Fruit fly (Drosophila melanogaster) whole organism, embryonic: ENCODE measurements around the gene alphaCOP.

Experiments used
- ATbp ChIP-seq: fragments of 200-800 bp; sonication (Bioruptor generic); optimal IDR thresholded peaks from 2 replicates; lab custom pipeline; 2017; ENCODE audit warnings: missing biosample characterization, mild to moderate bottlenecking, missing genetic modification characterization, missing genetic modification reagents
- BtbVII ChIP-seq: fragments of 200-800 bp; sonication (Bioruptor generic); optimal IDR thresholded peaks from 3 replicates; lab custom pipeline; 2017; ENCODE audit warnings: missing biosample characterization, mild to moderate bottlenecking, missing genetic modification characterization
- CG10274 ChIP-seq: fragments of 200-800 bp; sonication (Bioruptor generic); optimal IDR thresholded peaks from 3 replicates; lab custom pipeline; 2017; ENCODE audit warnings: missing biosample characterization, mild to moderate bottlenecking, missing genetic modification characterization
- CG13894 ChIP-seq: fragments of 200-800 bp; sonication (Bioruptor generic); optimal IDR thresholded peaks from 3 replicates; lab custom pipeline; 2018; ENCODE audit warnings: missing biosample characterization, mild to moderate bottlenecking, missing genetic modification characterization, moderate library complexity
- CG14667 ChIP-seq: fragments of 200-800 bp; sonication (Bioruptor generic); IDR thresholded peaks from 2 replicates; pipeline ENCODE4 v1.3.6; 2022; ENCODE audit warnings: missing biosample characterization, missing genetic modification characterization
- CG15073 ChIP-seq: fragments of 200-800 bp; sonication (Bioruptor generic); optimal IDR thresholded peaks from 2 replicates; lab custom pipeline; 2016; ENCODE audit warnings: missing biosample characterization, missing genetic modification characterization
- CG1603 ChIP-seq: fragments of 200-800 bp; sonication (Bioruptor generic); optimal IDR thresholded peaks from 2 replicates; lab custom pipeline; 2019; ENCODE audit warnings: missing biosample characterization, mild to moderate bottlenecking, missing genetic modification characterization, moderate library complexity
- CG17361 ChIP-seq: fragments of 200-800 bp; sonication (Bioruptor generic); IDR thresholded peaks from 3 replicates; pipeline ENCODE4 v1.3.6; 2022; ENCODE audit warnings: missing biosample characterization, missing genetic modification characterization
- CG17829 ChIP-seq: fragments of 200-800 bp; optimal IDR thresholded peaks from 2 replicates; lab custom pipeline; 2019; ENCODE audit warnings: missing biosample characterization, mild to moderate bottlenecking, missing genetic modification characterization, moderate library complexity
- CG1832 ChIP-seq: fragments of 200-800 bp; sonication (Bioruptor generic); optimal IDR thresholded peaks from 2 replicates; lab custom pipeline; 2017; ENCODE audit warnings: missing biosample characterization, mild to moderate bottlenecking, missing genetic modification characterization, inconsistent platforms
- CG30403 ChIP-seq: fragments of 200-800 bp; sonication (Bioruptor generic); optimal IDR thresholded peaks from 3 replicates; lab custom pipeline; 2016; ENCODE audit warnings: missing biosample characterization, missing genetic modification characterization
- CG31388 ChIP-seq: fragments of 200-800 bp; sonication (Bioruptor generic); optimal IDR thresholded peaks from 2 replicates; lab custom pipeline; 2016; ENCODE audit warnings: missing biosample characterization, missing genetic modification characterization
- CG3838 ChIP-seq: fragments of 200-800 bp; sonication (Bioruptor generic); optimal IDR thresholded peaks from 3 replicates; lab custom pipeline; 2016; ENCODE audit warnings: missing biosample characterization, missing genetic modification characterization
- CG5180 ChIP-seq: fragments of 200-800 bp; sonication (Bioruptor generic); optimal IDR thresholded peaks from 3 replicates; lab custom pipeline; 2017; ENCODE audit warnings: missing biosample characterization, missing genetic modification characterization, mild to moderate bottlenecking, moderate library complexity, missing genetic modification reagents
- CG6175 ChIP-seq: fragments of 200-800 bp; sonication (Bioruptor generic); IDR thresholded peaks from 3 replicates; pipeline ENCODE4 v1.3.6; 2022; ENCODE audit warnings: missing biosample characterization, missing genetic modification characterization
- CG7786 ChIP-seq: fragments of 200-800 bp; sonication (Bioruptor generic); optimal IDR thresholded peaks from 2 replicates; lab custom pipeline; 2016; ENCODE audit warnings: missing biosample characterization, missing genetic modification characterization
- CG7963 ChIP-seq: fragments of 200-800 bp; sonication (Bioruptor generic); IDR thresholded peaks from 3 replicates; pipeline ENCODE4 v1.3.6; 2022; ENCODE audit warnings: missing biosample characterization, missing genetic modification characterization; ENCODE audit not compliant: partially characterized antibody
- Camta ChIP-seq: fragments of 200-800 bp; sonication (Bioruptor generic); optimal IDR thresholded peaks from 2 replicates; lab custom pipeline; 2016; ENCODE audit warnings: missing biosample characterization, missing genetic modification characterization
- Eip74EF ChIP-seq, 2 experiments: fragments of 200-800 bp in 1 of 2; fragments of >200 bp in 1 of 2; sonication (Bioruptor generic) in 1 of 2; optimal IDR thresholded peaks; 2 replicates each; lab custom pipeline; 2017 to 2019; ENCODE audit warnings: missing biosample characterization in 2 of 2, missing genetic modification characterization in 2 of 2, mild to moderate bottlenecking in 1 of 2, moderate library complexity in 1 of 2
- Ets65A ChIP-seq: fragments of 200-800 bp; sonication (Bioruptor generic); peaks from one replicate; lab custom pipeline; 2016; ENCODE audit warnings: missing biosample characterization, missing genetic modification characterization
- GATAe ChIP-seq: fragments of 200-800 bp; sonication (Bioruptor generic); conservative IDR thresholded peaks from 2 replicates; pipeline ENCODE4 v1.3.6; 2022; ENCODE audit warnings: missing biosample characterization, missing genetic modification characterization
- Med ChIP-seq: fragments of 200-800 bp; sonication (Bioruptor generic); peaks from one replicate; lab custom pipeline; 2016; ENCODE audit warnings: missing biosample characterization, missing genetic modification characterization, mild to moderate bottlenecking, inconsistent platforms, moderate library complexity
- NC2β ChIP-seq: fragments of 200-800 bp; sonication (Bioruptor generic); optimal IDR thresholded peaks from 2 replicates; lab custom pipeline; 2016; ENCODE audit warnings: missing biosample characterization, missing genetic modification characterization
- Nf-YC ChIP-seq: fragments of 200-800 bp; optimal IDR thresholded peaks from 3 replicates; lab custom pipeline; 2019; ENCODE audit warnings: missing biosample characterization, mild to moderate bottlenecking, missing genetic modification characterization, moderate library complexity
- Oaz ChIP-seq: fragments of 200-800 bp; sonication (Bioruptor generic); IDR thresholded peaks from 2 replicates; pipeline ENCODE4 v1.3.6; 2022; ENCODE audit warnings: missing biosample characterization, missing genetic modification characterization
- Opbp ChIP-seq: fragments of 200-800 bp; sonication (Bioruptor generic); IDR thresholded peaks from 3 replicates; pipeline ENCODE4 v1.3.6; 2022; ENCODE audit warnings: missing biosample characterization, missing genetic modification characterization; ENCODE audit not compliant: partially characterized antibody
- Rx ChIP-seq: fragments of 200-800 bp; sonication (Bioruptor generic); IDR thresholded peaks from 2 replicates; pipeline ENCODE4 v1.3.6; 2022; ENCODE audit warnings: missing biosample characterization, missing genetic modification characterization
- Usf ChIP-seq: fragments of 200-800 bp; sonication (Bioruptor generic); optimal IDR thresholded peaks from 2 replicates; lab custom pipeline; 2017; ENCODE audit warnings: missing genotype, missing biosample characterization, missing genetic modification characterization
- abd-A ChIP-seq: fragments of 200-800 bp; sonication (Bioruptor generic); optimal IDR thresholded peaks from 3 replicates; lab custom pipeline; 2019; ENCODE audit warnings: missing biosample characterization, mild to moderate bottlenecking, missing genetic modification characterization, moderate library complexity
- amos ChIP-seq: fragments of 200-800 bp; sonication (Bioruptor generic); IDR thresholded peaks from 2 replicates; pipeline ENCODE4 v1.3.6; 2022; ENCODE audit warnings: missing biosample characterization, missing genetic modification characterization; ENCODE audit not compliant: partially characterized antibody
- bcd ChIP-seq: fragments of 200-800 bp; sonication (Bioruptor generic); optimal IDR thresholded peaks from 2 replicates; lab custom pipeline; 2017; ENCODE audit warnings: missing biosample characterization, mild to moderate bottlenecking, missing genetic modification characterization
- chm ChIP-seq: fragments of 200-800 bp; sonication (Bioruptor generic); IDR thresholded peaks from 2 replicates; pipeline ENCODE4 v1.3.6; 2022; ENCODE audit warnings: missing biosample characterization, missing genetic modification characterization
- disco-r ChIP-seq: fragments of 200-800 bp; sonication (Bioruptor generic); optimal IDR thresholded peaks from 2 replicates; lab custom pipeline; 2016; ENCODE audit warnings: missing biosample characterization, missing genetic modification characterization
- dmrt99B ChIP-seq: fragments of 200-800 bp; sonication (Bioruptor generic); optimal IDR thresholded peaks from 2 replicates; lab custom pipeline; 2018; ENCODE audit warnings: missing biosample characterization, mild to moderate bottlenecking, missing genetic modification characterization, moderate library complexity
- eve ChIP-seq, 2 experiments: fragments of >200 bp; optimal IDR thresholded peaks; 2 replicates each; lab custom pipeline; 2017; ENCODE audit warnings: missing biosample characterization in 2 of 2, missing genetic modification characterization in 2 of 2
- gcm2 ChIP-seq: fragments of 200-800 bp; sonication (Bioruptor generic); optimal IDR thresholded peaks from 2 replicates; lab custom pipeline; 2016; ENCODE audit warnings: missing biosample characterization, missing genetic modification characterization
- gro ChIP-seq: fragments of 200-800 bp; sonication (Bioruptor generic); optimal IDR thresholded peaks from 2 replicates; lab custom pipeline; 2016; ENCODE audit warnings: missing biosample characterization, missing genetic modification characterization
- h ChIP-seq: fragments of >200 bp; optimal IDR thresholded peaks from 2 replicates; lab custom pipeline; 2017
- lab ChIP-seq: fragments of 200-800 bp; sonication (Bioruptor generic); optimal IDR thresholded peaks from 3 replicates; lab custom pipeline; 2017; ENCODE audit warnings: missing biosample characterization, missing genetic modification characterization, mild to moderate bottlenecking, moderate library complexity, missing genetic modification reagents
- lilli ChIP-seq: fragments of 200-800 bp; sonication (Bioruptor generic); optimal IDR thresholded peaks from 3 replicates; lab custom pipeline; 2016; ENCODE audit warnings: missing biosample characterization, missing genetic modification characterization
- org-1 ChIP-seq: fragments of 200-800 bp; sonication (Bioruptor generic); optimal IDR thresholded peaks from 2 replicates; lab custom pipeline; 2017; ENCODE audit warnings: missing biosample characterization, missing genetic modification characterization
- phol ChIP-seq: fragments of 200-800 bp; sonication (Bioruptor generic); optimal IDR thresholded peaks from 3 replicates; lab custom pipeline; 2018; ENCODE audit warnings: missing biosample characterization, mild to moderate bottlenecking, missing genetic modification characterization, moderate library complexity
- ro ChIP-seq: fragments of 200-800 bp; sonication (Bioruptor generic); IDR thresholded peaks from 2 replicates; pipeline ENCODE4 v1.3.6; 2022; ENCODE audit warnings: missing biosample characterization, missing genetic modification characterization
- scrt ChIP-seq: fragments of 200-800 bp; sonication (Bioruptor generic); optimal IDR thresholded peaks from 2 replicates; lab custom pipeline; 2018; ENCODE audit warnings: missing biosample characterization, mild to moderate bottlenecking, missing genetic modification characterization, moderate library complexity
- seq ChIP-seq: fragments of 200-800 bp; sonication (Bioruptor generic); IDR thresholded peaks from 2 replicates; pipeline ENCODE4 v1.3.6; 2022; ENCODE audit warnings: missing biosample characterization, missing genetic modification characterization
- ttk ChIP-seq: fragments of 200-800 bp; sonication (Bioruptor generic); IDR thresholded peaks from 2 replicates; pipeline ENCODE4 v2.1.2; 2022; ENCODE audit warnings: missing biosample characterization, missing genetic modification characterization

alphaCOP gene

dm6 chr3L:1668504-1668903, 23.5 kb upstream of the alphaCOP start, which contains the start of gene RpL23A (continued):
- TF ChIP-seq abd-A (tag; lab: Kevin White, UChicago): peak; percentile 62
- peak; percentile 83 for TF ChIP-seq CG31388 (GFP tag; lab: Kevin White, UChicago)
- TF ChIP-seq ro (GFP tag; lab: Robert Waterston, UW): peak; percentile 73
- TF ChIP-seq CG7963 (GFP tag; lab: Robert Waterston, UW): 0 out of 3 replicates have a peak, but pooled peaks have one; percentile 33
- peak; percentile 94 for TF ChIP-seq ttk (GFP tag; lab: Robert Waterston, UW)
- TF ChIP-seq h (lab: Kevin White, UChicago): no peak
- peak; percentile 73 for TF ChIP-seq amos
- TF ChIP-seq CG17361 (GFP tag; lab: Robert Waterston, UW): peak; percentile 89

- TF ChIP-seq CG14667 (no peak), Med (GFP tag; lab: Kevin White, UChicago) (peak; percentile 43), eve (GFP tag; optimal IDR thresholded peaks at IDR 0.05; lab: Kevin White, UChicago) (no peak), Nf-YC (tag; lab: Kevin White, UChicago) (no peak), Ets65A (peak; percentile 46), CG13894 (tag; lab: Kevin White, UChicago) (no peak)
- TF ChIP-seq, all 482 proteins: peak for 2
Observed at dm6 chr3L:1667423-1667822, 22.4 kb upstream of the alphaCOP start.

dm6 chr3L:1665544-1665943, 20.5 kb upstream of the alphaCOP start:
- no peak for TF ChIP-seq CG17829 (tag; lab: Kevin White, UChicago)
- no peak for TF ChIP-seq CG3838 (GFP tag; lab: Kevin White, UChicago)
- TF ChIP-seq bcd (GFP tag; lab: Kevin White, UChicago): no peak
- TF ChIP-seq CG10274 (GFP tag; lab: Kevin White, UChicago): no peak
- TF ChIP-seq Med (GFP tag; lab: Kevin White, UChicago): peak; percentile 73
- peak; percentile 4 for TF ChIP-seq CG1832 (GFP tag; lab: Kevin White, UChicago)
- no peak for TF ChIP-seq CG7786 (GFP tag; lab: Kevin White, UChicago)
- no peak for TF ChIP-seq NC2β (GFP tag; lab: Kevin White, UChicago)
- TF ChIP-seq Eip74EF (GFP tag; optimal IDR thresholded peaks at IDR 0.05; lab: Kevin White, UChicago): no peak
- TF ChIP-seq lab (GFP tag; lab: Kevin White, UChicago): no peak
- TF ChIP-seq gro (GFP tag; lab: Kevin White, UChicago): no peak
- TF ChIP-seq lilli (GFP tag; lab: Kevin White, UChicago): no peak
- 0 out of 2 replicates have a peak, but pooled peaks have one; percentile 37 for TF ChIP-seq chm (GFP tag; lab: Robert Waterston, UW)
- TF ChIP-seq CG15073 (GFP tag; lab: Kevin White, UChicago): no peak
- no peak for TF ChIP-seq CG6175
- no peak for TF ChIP-seq CG1603 (tag; lab: Kevin White, UChicago)
- no peak for TF ChIP-seq Opbp (GFP tag; lab: Robert Waterston, UW)
- no peak for TF ChIP-seq org-1 (GFP tag; lab: Kevin White, UChicago)
- no peak for TF ChIP-seq CG30403 (GFP tag; lab: Kevin White, UChicago)
- TF ChIP-seq disco-r (GFP tag; lab: Kevin White, UChicago): no peak
- no peak for TF ChIP-seq eve (GFP tag; optimal IDR thresholded peaks at IDR 0.05; lab: Kevin White, UChicago)
- no peak for TF ChIP-seq seq (GFP tag; lab: Robert Waterston, UW)
- TF ChIP-seq CG5180 (GFP tag; lab: Kevin White, UChicago): no peak
- TF ChIP-seq Ets65A: peak; percentile 91
- no peak for TF ChIP-seq Camta (GFP tag; lab: Kevin White, UChicago)
- no peak for TF ChIP-seq GATAe (GFP tag; lab: Robert Waterston, UW)
- TF ChIP-seq scrt: no peak
- no peak for TF ChIP-seq Usf (GFP tag; lab: Kevin White, UChicago)
- TF ChIP-seq dmrt99B: no peak
- TF ChIP-seq Rx (GFP tag; lab: Robert Waterston, UW): no peak
- no peak for TF ChIP-seq ATbp (GFP tag; lab: Kevin White, UChicago)
- TF ChIP-seq gcm2 (GFP tag; lab: Kevin White, UChicago): no peak
- TF ChIP-seq phol (tag; lab: Kevin White, UChicago): no peak
- TF ChIP-seq Oaz (GFP tag; lab: Robert Waterston, UW): no peak
- TF ChIP-seq BtbVII (GFP tag; lab: Kevin White, UChicago): no peak
- TF ChIP-seq, all 482 proteins: peak for 4
